Worm (Caenorhabditis elegans) whole organism, midembryonic: ENCODE results near the gene nlp-27.

ENCODE experiments used
- T22C8.4 ChIP-seq: fragments of 200-800 bp; sonication (Bioruptor generic); IDR thresholded peaks from 2 replicates; pipeline ENCODE4 v1.3.6; 2022; ENCODE audit warnings: missing genetic modification characterization, missing compliant biosample characterization
- cog-1 ChIP-seq: sonication (generic microtip); optimal IDR thresholded peaks from 2 replicates; lab custom pipeline; 2016; ENCODE audit warnings: missing genetic modification characterization, missing compliant biosample characterization
- flt-1 ChIP-seq: fragments of 200-800 bp; sonication (Bioruptor generic); IDR thresholded peaks from 2 replicates; pipeline ENCODE4 v1.3.6; 2022; ENCODE audit warnings: missing genetic modification characterization, missing compliant biosample characterization
- klf-2 ChIP-seq: fragments of 200-800 bp; sonication (Bioruptor generic); conservative IDR thresholded peaks from 2 replicates; pipeline ENCODE4 v1.3.6; 2022; ENCODE audit warnings: missing genetic modification reagents, missing genetic modification characterization, missing compliant biosample characterization
- med-1 ChIP-seq: sonication (generic microtip); optimal IDR thresholded peaks from 2 replicates; lab custom pipeline; 2017; ENCODE audit warnings: missing genetic modification characterization, mild to moderate bottlenecking, missing compliant biosample characterization, antibody characterized with exemption, missing genetic modification reagents; ENCODE audit not compliant: insufficient read depth
- ref-1 ChIP-seq: fragments of 200-800 bp; sonication (Bioruptor generic); conservative IDR thresholded peaks from 2 replicates; pipeline ENCODE4 v1.3.6; 2022; ENCODE audit warnings: missing genetic modification reagents, missing genetic modification characterization, missing compliant biosample characterization
- tab-1 ChIP-seq: fragments of 200-800 bp; sonication (Bioruptor generic); IDR thresholded peaks from 2 replicates; pipeline ENCODE4 v1.3.6; 2022; ENCODE audit warnings: missing genetic modification characterization, missing compliant biosample characterization
- ztf-23 ChIP-seq: fragments of 200-800 bp; sonication (Bioruptor generic); IDR thresholded peaks from 2 replicates; pipeline ENCODE4 v1.3.6; 2022; ENCODE audit warnings: missing genetic modification reagents, missing genetic modification characterization, missing compliant biosample characterization
- ztf-29 ChIP-seq: fragments of 200-800 bp; sonication (Bioruptor generic); IDR thresholded peaks from 2 replicates; pipeline ENCODE4 v1.3.6; 2022; ENCODE audit warnings: missing genetic modification reagents, missing genetic modification characterization, missing compliant biosample characterization

Gene nlp-27

ce11 chrV:3989070-3989469, at the start of gene nlp-27:
Gene nlp-27 (plus strand): TSS chrV:3989378.
- TF ChIP-seq ztf-23 (GFP tag; lab: Robert Waterston, UW) = no peak
- no peak for TF ChIP-seq T22C8.4 (GFP tag; lab: Robert Waterston, UW)
- no peak for TF ChIP-seq flt-1 (GFP tag; lab: Robert Waterston, UW)
- no peak for TF ChIP-seq med-1 (GFP tag; lab: Kevin White, UChicago)
- TF ChIP-seq ztf-29 (GFP tag; lab: Robert Waterston, UW) = no peak
- TF ChIP-seq tab-1 (GFP tag; lab: Robert Waterston, UW) = no peak
- TF ChIP-seq klf-2 (GFP tag; lab: Robert Waterston, UW) = no peak
- TF ChIP-seq ref-1 (GFP tag; lab: Robert Waterston, UW) = no peak
- TF ChIP-seq cog-1 (tag; lab: Kevin White, UChicago) = no peak

- TF ChIP-seq ztf-29 (GFP tag; lab: Robert Waterston, UW) (no peak), klf-2 (GFP tag; lab: Robert Waterston, UW) (no peak), tab-1 (GFP tag; lab: Robert Waterston, UW) (no peak), cog-1 (tag; lab: Kevin White, UChicago) (no peak), T22C8.4 (GFP tag; lab: Robert Waterston, UW) (no peak), ref-1 (GFP tag; lab: Robert Waterston, UW) (no peak), flt-1 (GFP tag; lab: Robert Waterston, UW) (no peak), ztf-23 (GFP tag; lab: Robert Waterston, UW) (no peak), med-1 (GFP tag; lab: Kevin White, UChicago) (no peak)
These were observed 47.3 kb upstream of the nlp-27 start, which contains the start of gene cyp-35B2 for ce11 chrV:3941860-3942259. Gene cyp-35B2 (plus strand): TSS chrV:3942160.

ce11 chrV:3943364-3943763, 45.8 kb upstream of the nlp-27 start:
- TF ChIP-seq ztf-29 (GFP tag; lab: Robert Waterston, UW) (no peak), med-1 (GFP tag; lab: Kevin White, UChicago) (no peak), cog-1 (tag; lab: Kevin White, UChicago) (no peak), flt-1 (GFP tag; lab: Robert Waterston, UW) (no peak), T22C8.4 (GFP tag; lab: Robert Waterston, UW) (no peak), klf-2 (GFP tag; lab: Robert Waterston, UW) (no peak), tab-1 (GFP tag; lab: Robert Waterston, UW) (no peak), ztf-23 (GFP tag; lab: Robert Waterston, UW) (no peak), ref-1 (GFP tag; lab: Robert Waterston, UW) (no peak)

- TF ChIP-seq ref-1 (GFP tag; lab: Robert Waterston, UW) (no peak), T22C8.4 (GFP tag; lab: Robert Waterston, UW) (no peak), ztf-23 (GFP tag; lab: Robert Waterston, UW) (no peak), klf-2 (GFP tag; lab: Robert Waterston, UW) (no peak), flt-1 (GFP tag; lab: Robert Waterston, UW) (no peak), cog-1 (tag; lab: Kevin White, UChicago) (no peak), tab-1 (GFP tag; lab: Robert Waterston, UW) (no peak), ztf-29 (GFP tag; lab: Robert Waterston, UW) (no peak), med-1 (GFP tag; lab: Kevin White, UChicago) (no peak)
These were observed 44.1 kb upstream of the nlp-27 start, which contains the start of gene cyp-35B3 for ce11 chrV:3945053-3945452. Gene cyp-35B3 (plus strand): TSS chrV:3945353.

ce11 chrV:3949723-3950122, 39.5 kb upstream of the nlp-27 start, which contains the start of gene dach-1:
Gene dach-1 (plus strand): TSS chrV:3950023.
- TF ChIP-seq tab-1 (GFP tag; lab: Robert Waterston, UW) = no peak
- TF ChIP-seq ztf-29 (GFP tag; lab: Robert Waterston, UW) = no peak
- no peak for TF ChIP-seq flt-1 (GFP tag; lab: Robert Waterston, UW)
- TF ChIP-seq med-1 (GFP tag; lab: Kevin White, UChicago) = no peak
- no peak for TF ChIP-seq T22C8.4 (GFP tag; lab: Robert Waterston, UW)
- TF ChIP-seq klf-2 (GFP tag; lab: Robert Waterston, UW) = no peak
- no peak for TF ChIP-seq ref-1 (GFP tag; lab: Robert Waterston, UW)
- no peak for TF ChIP-seq cog-1 (tag; lab: Kevin White, UChicago)
- TF ChIP-seq ztf-23 (GFP tag; lab: Robert Waterston, UW) = no peak

ce11 chrV:3953739-3954138, 35.4 kb upstream of the nlp-27 start, which contains the start of gene str-247:
Gene str-247 (plus strand): TSS chrV:3954039.
- TF ChIP-seq flt-1 (GFP tag; lab: Robert Waterston, UW) (no peak), klf-2 (GFP tag; lab: Robert Waterston, UW) (no peak), tab-1 (GFP tag; lab: Robert Waterston, UW) (no peak), cog-1 (tag; lab: Kevin White, UChicago) (no peak), ref-1 (GFP tag; lab: Robert Waterston, UW) (no peak), ztf-23 (GFP tag; lab: Robert Waterston, UW) (no peak), T22C8.4 (GFP tag; lab: Robert Waterston, UW) (no peak), med-1 (GFP tag; lab: Kevin White, UChicago) (no peak), ztf-29 (GFP tag; lab: Robert Waterston, UW) (no peak)

- no peak for TF ChIP-seq klf-2 (GFP tag; lab: Robert Waterston, UW)
- no peak for TF ChIP-seq tab-1 (GFP tag; lab: Robert Waterston, UW)
- TF ChIP-seq med-1 (GFP tag; lab: Kevin White, UChicago) = no peak
- TF ChIP-seq ztf-29 (GFP tag; lab: Robert Waterston, UW) = no peak
- TF ChIP-seq T22C8.4 (GFP tag; lab: Robert Waterston, UW) = no peak
- TF ChIP-seq ztf-23 (GFP tag; lab: Robert Waterston, UW) = no peak
- no peak for TF ChIP-seq flt-1 (GFP tag; lab: Robert Waterston, UW)
These were observed 31.6 kb upstream of the nlp-27 start, which contains the start of gene cyp-34A5 for ce11 chrV:3957608-3958007. Gene cyp-34A5 (minus strand): TSS chrV:3957708.

- TF ChIP-seq T22C8.4 (GFP tag; lab: Robert Waterston, UW) (no peak), ztf-29 (GFP tag; lab: Robert Waterston, UW) (no peak), ref-1 (GFP tag; lab: Robert Waterston, UW) (no peak), ztf-23 (GFP tag; lab: Robert Waterston, UW) (no peak), flt-1 (GFP tag; lab: Robert Waterston, UW) (no peak), med-1 (GFP tag; lab: Kevin White, UChicago) (no peak)
These were observed 27.9 kb upstream of the nlp-27 start, which contains the start of gene cyp-34A6 for ce11 chrV:3961235-3961634. Gene cyp-34A6 (minus strand): TSS chrV:3961335.
